Worm (Caenorhabditis elegans) whole organism, late embryonic: ENCODE data around the gene rec-8.
A peak's percentile ranks its signal among the peaks of the same experiment; 100 is the strongest.

ENCODE experiments used
- C08G9.2 ChIP-seq: sonication (generic microtip); optimal IDR thresholded peaks from 2 replicates; lab custom pipeline; 2016; ENCODE audit warnings: mild to moderate bottlenecking, missing genetic modification characterization, moderate library complexity, missing compliant biosample characterization
- F13H6.1 ChIP-seq: sonication (generic microtip); optimal IDR thresholded peaks from 2 replicates; lab custom pipeline; 2016; ENCODE audit warnings: missing genetic modification characterization, missing compliant biosample characterization
- K02D7.2 ChIP-seq: sonication (generic microtip); optimal IDR thresholded peaks from 2 replicates; lab custom pipeline; 2017; ENCODE audit warnings: mild to moderate bottlenecking, missing genetic modification characterization, missing compliant biosample characterization
- K09A11.1 ChIP-seq: sonication (generic microtip); optimal IDR thresholded peaks from 2 replicates; lab custom pipeline; 2017; ENCODE audit warnings: antibody characterized with exemption, mild to moderate bottlenecking, missing genetic modification characterization, missing compliant biosample characterization; ENCODE audit not compliant: insufficient read depth
- T23F11.4 ChIP-seq: fragments of 200-800 bp; sonication (Bioruptor generic); optimal IDR thresholded peaks from 2 replicates; lab custom pipeline; 2018; ENCODE audit warnings: mild to moderate bottlenecking, missing genetic modification characterization, missing compliant biosample characterization
- Y22D7AL.16 ChIP-seq: sonication (generic microtip); optimal IDR thresholded peaks from 2 replicates; lab custom pipeline; 2016; ENCODE audit warnings: missing genetic modification characterization, missing compliant biosample characterization
- ahr-1 ChIP-seq: sonication (generic microtip); optimal IDR thresholded peaks from 2 replicates; lab custom pipeline; 2016; ENCODE audit warnings: missing genetic modification characterization, missing compliant biosample characterization
- ama-1 ChIP-seq: fragments of 150-350 bp; optimal IDR thresholded peaks from 2 replicates; lab custom pipeline; 2014
- ceh-19 ChIP-seq: fragments of 200-800 bp; sonication (Bioruptor generic); optimal IDR thresholded peaks from 2 replicates; lab custom pipeline; 2018; ENCODE audit warnings: mild to moderate bottlenecking, missing genetic modification characterization, missing compliant biosample characterization
- ceh-24 ChIP-seq: sonication (generic microtip); optimal IDR thresholded peaks from 2 replicates; lab custom pipeline; 2016; ENCODE audit warnings: mild to moderate bottlenecking, missing genetic modification characterization, missing compliant biosample characterization
- ceh-30 ChIP-seq: fragments of 150-350 bp; optimal IDR thresholded peaks from 2 replicates; lab custom pipeline; 2014; ENCODE audit warnings: missing biosample characterization, missing genetic modification characterization
- ceh-31 ChIP-seq: sonication (generic microtip); optimal IDR thresholded peaks from 2 replicates; lab custom pipeline; 2016; ENCODE audit warnings: missing genetic modification characterization, missing compliant biosample characterization
- ceh-34 ChIP-seq: sonication (generic microtip); optimal IDR thresholded peaks from 2 replicates; lab custom pipeline; 2016; ENCODE audit warnings: mild to moderate bottlenecking, missing genetic modification characterization, missing compliant biosample characterization
- ceh-45 ChIP-seq: fragments of 200-800 bp; sonication (Bioruptor generic); IDR thresholded peaks from 2 replicates; pipeline ENCODE4 v1.3.6; 2022; ENCODE audit warnings: missing genetic modification reagents, missing genetic modification characterization, missing compliant biosample characterization
- ceh-48 ChIP-seq: sonication (generic microtip); optimal IDR thresholded peaks from 2 replicates; lab custom pipeline; 2016; ENCODE audit warnings: missing genetic modification characterization, inconsistent platforms, missing compliant biosample characterization
- ceh-6 ChIP-seq: fragments of 200-800 bp; sonication (Bioruptor generic); optimal IDR thresholded peaks from 2 replicates; lab custom pipeline; 2018; ENCODE audit warnings: mild to moderate bottlenecking, missing genetic modification characterization, missing compliant biosample characterization
- dmd-4 ChIP-seq: sonication (generic microtip); optimal IDR thresholded peaks from 2 replicates; lab custom pipeline; 2016; ENCODE audit warnings: borderline replicate concordance, missing genetic modification characterization, missing compliant biosample characterization
- dve-1 ChIP-seq: sonication (generic microtip); optimal IDR thresholded peaks from 2 replicates; lab custom pipeline; 2017; ENCODE audit warnings: antibody characterized with exemption, mild to moderate bottlenecking, missing genetic modification characterization, missing compliant biosample characterization
- elt-2 ChIP-seq: sonication (generic microtip); optimal IDR thresholded peaks from 2 replicates; lab custom pipeline; 2016; ENCODE audit warnings: missing genetic modification reagents, missing genetic modification characterization, missing compliant biosample characterization
- elt-4 ChIP-seq: sonication (generic microtip); optimal IDR thresholded peaks from 2 replicates; lab custom pipeline; 2016; ENCODE audit warnings: missing genetic modification characterization, missing compliant biosample characterization
- ets-4 ChIP-seq: sonication (generic microtip); optimal IDR thresholded peaks from 2 replicates; lab custom pipeline; 2016; ENCODE audit warnings: missing genetic modification characterization, missing compliant biosample characterization
- eyg-1 ChIP-seq: sonication (generic microtip); optimal IDR thresholded peaks from 2 replicates; lab custom pipeline; 2016; ENCODE audit warnings: missing genotype, missing genetic modification characterization, missing compliant biosample characterization
- fkh-10 ChIP-seq: fragments of 150-350 bp; optimal IDR thresholded peaks from 2 replicates; lab custom pipeline; 2014; ENCODE audit warnings: missing biosample characterization, missing genetic modification reagents, missing genetic modification characterization
- gmeb-2 ChIP-seq: sonication (generic microtip); optimal IDR thresholded peaks from 2 replicates; lab custom pipeline; 2016; ENCODE audit warnings: missing genetic modification characterization, inconsistent platforms, missing compliant biosample characterization
- hlh-13 ChIP-seq: fragments of 200-800 bp; sonication (Bioruptor generic); optimal IDR thresholded peaks from 2 replicates; lab custom pipeline; 2018; ENCODE audit warnings: mild to moderate bottlenecking, missing genetic modification characterization, missing compliant biosample characterization
- hlh-15 ChIP-seq: sonication (generic microtip); optimal IDR thresholded peaks from 2 replicates; lab custom pipeline; 2016; ENCODE audit warnings: missing genetic modification characterization, missing compliant biosample characterization
- hlh-30 ChIP-seq: sonication (generic microtip); optimal IDR thresholded peaks from 2 replicates; lab custom pipeline; 2017; ENCODE audit warnings: antibody characterized with exemption, missing genetic modification characterization, missing compliant biosample characterization; ENCODE audit not compliant: insufficient read depth
- hlh-6 ChIP-seq: sonication (generic microtip); optimal IDR thresholded peaks from 2 replicates; lab custom pipeline; 2016; ENCODE audit warnings: missing genotype, missing genetic modification characterization, missing compliant biosample characterization
- hlh-8 ChIP-seq: sonication (generic microtip); optimal IDR thresholded peaks from 2 replicates; lab custom pipeline; 2016; ENCODE audit warnings: missing genotype, missing genetic modification characterization, missing compliant biosample characterization
- nhr-11 ChIP-seq: fragments of 150-350 bp; optimal IDR thresholded peaks from 2 replicates; lab custom pipeline; 2014; ENCODE audit warnings: missing biosample characterization, missing genetic modification characterization
- npax-4 ChIP-seq: sonication (generic microtip); optimal IDR thresholded peaks from 2 replicates; lab custom pipeline; 2016; ENCODE audit warnings: missing genetic modification characterization, missing compliant biosample characterization
- odd-2 ChIP-seq: sonication (generic microtip); optimal IDR thresholded peaks from 2 replicates; lab custom pipeline; 2017; ENCODE audit warnings: antibody characterized with exemption, mild to moderate bottlenecking, missing genetic modification characterization, missing compliant biosample characterization
- pag-3 ChIP-seq: sonication (generic microtip); optimal IDR thresholded peaks from 2 replicates; lab custom pipeline; 2016; ENCODE audit warnings: missing compliant biosample characterization, missing genetic modification characterization, borderline replicate concordance
- pat-9 ChIP-seq: fragments of 200-800 bp; sonication (Bioruptor generic); optimal IDR thresholded peaks from 2 replicates; lab custom pipeline; 2018; ENCODE audit warnings: mild to moderate bottlenecking, missing genetic modification characterization, moderate library complexity, missing compliant biosample characterization
- pax-1 ChIP-seq: fragments of 150-350 bp; optimal IDR thresholded peaks from 2 replicates; lab custom pipeline; 2014; ENCODE audit warnings: missing biosample characterization, missing genetic modification characterization
- pha-2 ChIP-seq: sonication (generic microtip); optimal IDR thresholded peaks from 2 replicates; lab custom pipeline; 2017; ENCODE audit warnings: mild to moderate bottlenecking, missing genetic modification characterization, missing compliant biosample characterization
- pha-4 ChIP-seq: fragments of 150-350 bp; optimal IDR thresholded peaks from 2 replicates; lab custom pipeline; 2018; ENCODE audit warnings: missing biosample characterization, missing genetic modification reagents, missing genetic modification characterization
- ref-2 ChIP-seq: sonication (generic microtip); optimal IDR thresholded peaks from 2 replicates; lab custom pipeline; 2016; ENCODE audit warnings: missing genetic modification characterization, missing compliant biosample characterization
- rnt-1 ChIP-seq: sonication (generic microtip); optimal IDR thresholded peaks from 2 replicates; lab custom pipeline; 2016; ENCODE audit warnings: missing genetic modification characterization, missing compliant biosample characterization
- sdc-2 ChIP-seq: sonication (generic microtip); optimal IDR thresholded peaks from 2 replicates; lab custom pipeline; 2016; ENCODE audit warnings: missing genotype, missing genetic modification characterization, missing compliant biosample characterization
- sox-4 ChIP-seq: sonication (generic microtip); optimal IDR thresholded peaks from 2 replicates; lab custom pipeline; 2017; ENCODE audit warnings: mild to moderate bottlenecking, missing genetic modification characterization, inconsistent platforms, missing compliant biosample characterization
- tbx-7 ChIP-seq: sonication (generic microtip); optimal IDR thresholded peaks from 2 replicates; lab custom pipeline; 2016; ENCODE audit warnings: missing genotype, missing genetic modification characterization, missing compliant biosample characterization
- ttx-3 ChIP-seq: sonication (generic microtip); optimal IDR thresholded peaks from 2 replicates; lab custom pipeline; 2016; ENCODE audit warnings: missing genetic modification reagents, missing genetic modification characterization, missing compliant biosample characterization
- unc-3 ChIP-seq, 2 experiments: fragments of 200-800 bp in 1 of 2; sonication (Bioruptor generic) in 1 of 2; sonication (generic microtip) in 1 of 2; conservative IDR thresholded peaks in 1 of 2; optimal IDR thresholded peaks in 1 of 2; 2 replicates each; pipeline versions ENCODE4 v1.3.6 to Lab custom; 2016 to 2022; ENCODE audit warnings: missing compliant biosample characterization in 2 of 2, missing genetic modification characterization in 2 of 2, missing genetic modification reagents in 1 of 2
- unc-42 ChIP-seq: sonication (generic microtip); optimal IDR thresholded peaks from 2 replicates; lab custom pipeline; 2016; ENCODE audit warnings: missing genotype, missing genetic modification characterization, missing compliant biosample characterization
- unc-55 ChIP-seq: sonication (generic microtip); optimal IDR thresholded peaks from 2 replicates; lab custom pipeline; 2017; ENCODE audit warnings: missing biosample characterization, missing genetic modification reagents, missing genetic modification characterization
- zip-5 ChIP-seq: sonication (generic microtip); optimal IDR thresholded peaks from 2 replicates; lab custom pipeline; 2016; ENCODE audit warnings: missing genetic modification characterization, missing compliant biosample characterization

rec-8 gene

DNA sequence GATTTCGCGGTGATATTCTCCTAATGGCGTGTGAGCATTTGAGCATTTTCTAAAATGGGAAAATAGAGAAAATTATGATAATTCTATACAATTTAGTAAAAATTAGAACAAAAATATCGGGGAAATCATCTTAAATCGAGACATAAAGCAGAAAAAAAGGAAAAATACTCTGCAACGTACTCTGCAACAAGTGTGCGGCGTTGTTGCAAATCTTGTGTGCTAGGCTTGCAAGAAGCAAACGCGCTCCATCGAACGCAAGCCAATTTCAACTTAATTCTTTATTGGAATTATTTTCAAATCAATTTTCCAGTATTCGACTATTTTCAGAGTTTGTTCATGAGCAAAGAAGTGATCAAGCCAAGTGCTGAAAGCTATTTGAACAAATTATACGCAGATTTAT, 33.0 kb upstream of the rec-8 start, which contains the start of the genes Y62E10A.20, Y62E10A.23 and mdt-9 (continued):
- peak; percentile 49 for TF ChIP-seq gmeb-2 (tag; lab: Kevin White, UChicago)
- no peak for TF ChIP-seq pag-3
- TF ChIP-seq unc-3 (GFP tag; conservative IDR thresholded peaks at IDR 0.05; lab: Robert Waterston, UW) = peak; percentile 70; the same call in 1 of the 2 replicates
- TF ChIP-seq unc-3 (tag; optimal IDR thresholded peaks at IDR 0.05; lab: Kevin White, UChicago) = peak; percentile 68
- TF ChIP-seq tbx-7 = peak; percentile 10
- TF ChIP-seq Y22D7AL.16 (tag; lab: Kevin White, UChicago) = no peak
- no peak for TF ChIP-seq elt-4 (tag; lab: Kevin White, UChicago)
- TF ChIP-seq ceh-30 (tag; lab: Kevin White, UChicago) = no peak
- TF ChIP-seq C08G9.2 (tag; lab: Kevin White, UChicago) = peak; percentile 55
- TF ChIP-seq T23F11.4 = peak; percentile 66
- TF ChIP-seq pax-1 = peak; percentile 24
- TF ChIP-seq sox-4 (tag; lab: Kevin White, UChicago) = peak; percentile 59
- no peak for TF ChIP-seq pha-4 (tag; lab: Kevin White, UChicago)
- TF ChIP-seq F13H6.1 (tag; lab: Kevin White, UChicago) = peak; percentile 28
- no peak for TF ChIP-seq fkh-10 (GFP tag; lab: Kevin White, UChicago)
- TF ChIP-seq ttx-3 = peak; percentile 63
- peak; percentile 14 for TF ChIP-seq ceh-24 (tag; lab: Kevin White, UChicago)
- TF ChIP-seq K09A11.1 (tag; lab: Kevin White, UChicago) = peak; percentile 77
- TF ChIP-seq npax-4 (tag; lab: Kevin White, UChicago) = peak; percentile 35
- TF ChIP-seq hlh-15 (tag; lab: Kevin White, UChicago) = peak; percentile 49
- peak; percentile 33 for TF ChIP-seq zip-5 (tag; lab: Kevin White, UChicago)
- peak; percentile 58 for TF ChIP-seq ceh-6 (GFP tag; lab: Kevin White, UChicago)
- TF ChIP-seq unc-55 (GFP tag; lab: Kevin White, UChicago) = peak; percentile 4
- TF ChIP-seq hlh-13 = no peak
- peak; percentile 27 for TF ChIP-seq eyg-1 (tag; lab: Kevin White, UChicago)
- peak; percentile 80 for TF ChIP-seq elt-2 (tag; lab: Kevin White, UChicago)
- TF ChIP-seq ets-4 = no peak
- peak; percentile 65 for TF ChIP-seq ceh-48 (tag; lab: Kevin White, UChicago)
- TF ChIP-seq nhr-11 (tag; lab: Kevin White, UChicago) = no peak
- TF ChIP-seq ceh-34 (tag; lab: Kevin White, UChicago) = peak; percentile 67
- TF ChIP-seq pha-2 (tag; lab: Kevin White, UChicago) = peak; percentile 54
- TF ChIP-seq hlh-6 = no peak
- TF ChIP-seq ceh-45 (GFP tag; lab: Robert Waterston, UW) = 0 out of 2 replicates have a peak, but pooled peaks have one; percentile 52
- TF ChIP-seq sdc-2 (tag; lab: Kevin White, UChicago) = no peak
- TF ChIP-seq hlh-8 (tag; lab: Kevin White, UChicago) = peak; percentile 60
- peak; percentile 25 for TF ChIP-seq odd-2
- TF ChIP-seq ref-2 (tag; lab: Kevin White, UChicago) = peak; percentile 77
- peak; percentile 52 for TF ChIP-seq K02D7.2 (tag; lab: Kevin White, UChicago)
- TF ChIP-seq ahr-1 (tag; lab: Kevin White, UChicago) = peak; percentile 36
- peak; percentile 67 for TF ChIP-seq pat-9 (tag; lab: Kevin White, UChicago)

DNA sequence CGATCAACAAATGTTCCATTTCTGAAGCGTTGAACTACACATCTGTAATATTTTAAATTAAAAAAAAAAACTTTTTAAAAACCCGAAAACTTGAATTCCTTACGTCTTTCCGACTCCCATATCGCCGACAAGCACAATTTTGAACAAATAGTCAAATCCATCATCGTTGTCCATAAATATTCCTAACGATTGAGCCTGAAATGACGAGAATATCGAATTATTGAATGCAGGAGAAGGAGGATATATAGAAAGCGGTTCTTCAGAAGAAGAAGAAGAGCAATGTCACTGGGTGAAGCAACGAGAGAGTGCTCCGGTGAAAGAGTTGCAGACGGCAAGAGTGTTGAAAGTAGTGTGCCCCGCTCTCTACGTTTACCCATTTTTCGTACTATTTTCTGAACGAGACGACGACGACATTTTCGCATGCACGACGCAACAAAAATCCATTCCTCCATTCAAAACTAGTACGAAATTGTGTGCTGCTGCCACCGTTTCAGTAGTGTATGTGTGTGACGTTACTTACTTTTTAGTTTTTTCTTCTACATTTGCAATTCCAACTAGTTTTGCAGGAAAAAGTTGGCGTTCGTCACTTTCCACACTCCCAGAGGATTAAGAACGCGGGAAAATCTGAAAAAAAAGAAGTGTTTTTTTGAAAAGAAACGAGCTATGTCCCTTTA, 30.9 kb upstream of the rec-8 start, which contains the start of gene rab-19:
Gene rab-19 (minus strand): TSS at position 624 of the 674 bp plus-strand sequence.
- TF ChIP-seq npax-4 (tag; lab: Kevin White, UChicago) = no peak
- TF ChIP-seq ets-4 = no peak
- TF ChIP-seq unc-42 (tag; lab: Kevin White, UChicago) = peak; percentile 71
- no peak for TF ChIP-seq hlh-30
- no peak for TF ChIP-seq hlh-13
- TF ChIP-seq sox-4 (tag; lab: Kevin White, UChicago) = no peak
- peak; percentile 72 for TF ChIP-seq ceh-48 (tag; lab: Kevin White, UChicago)
- TF ChIP-seq pat-9 (tag; lab: Kevin White, UChicago) = no peak
- TF ChIP-seq fkh-10 (GFP tag; lab: Kevin White, UChicago) = no peak
- no peak for TF ChIP-seq F13H6.1 (tag; lab: Kevin White, UChicago)
- TF ChIP-seq dmd-4 = no peak
- TF ChIP-seq elt-2 (tag; lab: Kevin White, UChicago) = no peak
- TF ChIP-seq ttx-3 = no peak
- no peak for TF ChIP-seq hlh-15 (tag; lab: Kevin White, UChicago)
- TF ChIP-seq dve-1 (tag; lab: Kevin White, UChicago) = no peak
- TF ChIP-seq T23F11.4 = no peak
- TF ChIP-seq zip-5 (tag; lab: Kevin White, UChicago) = no peak
- no peak for TF ChIP-seq gmeb-2 (tag; lab: Kevin White, UChicago)
- no peak for TF ChIP-seq ama-1 (lab: Kevin White, UChicago)
- TF ChIP-seq ceh-19 (GFP tag; lab: Kevin White, UChicago) = no peak
- no peak for TF ChIP-seq Y22D7AL.16 (tag; lab: Kevin White, UChicago)
- TF ChIP-seq ceh-31 (tag; lab: Kevin White, UChicago) = peak; percentile 28
- no peak for TF ChIP-seq tbx-7
- no peak for TF ChIP-seq ceh-45 (GFP tag; lab: Robert Waterston, UW)
- TF ChIP-seq rnt-1 = no peak
